Comparison of ENCODE assay signal across 3 worm cellular contexts in the genomic region with DNA sequence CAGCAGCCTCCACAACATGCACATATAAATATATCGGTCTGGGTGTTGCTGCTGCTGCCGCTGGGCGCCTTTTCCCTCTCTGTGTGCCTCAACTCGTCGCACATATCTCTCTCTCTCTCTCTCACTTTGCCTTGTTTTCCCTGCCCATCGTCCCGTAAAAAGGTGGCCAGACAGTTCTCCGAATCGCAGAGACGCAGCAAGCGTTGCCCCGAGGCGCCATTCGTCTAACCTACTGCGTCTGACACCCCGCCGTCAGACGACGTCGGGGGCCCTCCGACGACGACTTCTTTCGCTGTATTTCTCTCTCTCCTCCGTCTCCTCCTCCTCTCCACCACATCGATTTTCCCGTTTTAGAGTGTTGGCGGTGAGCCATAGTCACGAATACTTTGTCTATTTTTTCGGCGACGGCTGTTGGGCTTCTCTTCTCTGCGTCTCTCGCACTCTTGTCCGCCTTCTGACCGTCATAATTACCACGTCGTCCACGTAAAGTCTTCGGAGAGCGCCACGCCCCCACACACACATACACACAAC.
TF ChIP-seq lines count a peak whose summit lies in the region.

B0348.10 (minus strand) TSS at position 24 of the 531 bp plus-strand sequence.

TF ChIP-seq in whole organism, L2 larva, 48 proteins besides CTCF, POLR2A, EP300 and RAD21 (continued from another document):
- TF ChIP-seq ceh-82 (tag; optimal IDR thresholded peaks at IDR 0.05; lab: Kevin White, UChicago) (peak; percentile 0), fos-1 (tag; optimal IDR thresholded peaks at IDR 0.05; lab: Kevin White, UChicago) (peak; percentile 62), ceh-16 (tag; optimal IDR thresholded peaks at IDR 0.05; lab: Kevin White, UChicago) (peak; percentile 64), unc-62 (GFP tag; optimal IDR thresholded peaks at IDR 0.05; lab: Kevin White, UChicago) (peak; percentile 39), nhr-21 (tag; optimal IDR thresholded peaks at IDR 0.05; lab: Kevin White, UChicago) (peak; percentile 76), skn-1 (tag; optimal IDR thresholded peaks at IDR 0.05; lab: Kevin White, UChicago) (no peak), crh-2 (tag; optimal IDR thresholded peaks at IDR 0.05; lab: Kevin White, UChicago) (peak; percentile 75), nhr-129 (tag; optimal IDR thresholded peaks at IDR 0.05; lab: Kevin White, UChicago) (peak; percentile 72), mbf-1 (tag; optimal IDR thresholded peaks at IDR 0.05; lab: Kevin White, UChicago) (no peak), ztf-4 (tag; optimal IDR thresholded peaks at IDR 0.05; lab: Kevin White, UChicago) (peak; percentile 27), nhr-25 (tag; optimal IDR thresholded peaks at IDR 0.05; lab: Kevin White, UChicago) (peak; percentile 68), nhr-23 (tag; optimal IDR thresholded peaks at IDR 0.05; lab: Kevin White, UChicago) (no peak), blmp-1 (tag; optimal IDR thresholded peaks at IDR 0.05; lab: Kevin White, UChicago; ENCODE audit: insufficient read depth) (peak; percentile 42), C34F6.9 (tag; optimal IDR thresholded peaks at IDR 0.05; lab: Kevin White, UChicago) (peak; percentile 90), snpc-4 (tag; optimal IDR thresholded peaks at IDR 0.05; lab: Kevin White, UChicago) (no peak), alr-1 (tag; optimal IDR thresholded peaks at IDR 0.05; lab: Kevin White, UChicago) (no peak), F13H6.1 (tag; optimal IDR thresholded peaks at IDR 0.05; lab: Kevin White, UChicago) (peak; percentile 87), ztf-1 (GFP tag; conservative IDR thresholded peaks at IDR 0.05; lab: Robert Waterston, UW) (no peak), sma-9 (GFP tag; optimal IDR thresholded peaks at IDR 0.05; lab: Kevin White, UChicago) (peak; percentile 72), sma-9 (tag; optimal IDR thresholded peaks at IDR 0.05; lab: Kevin White, UChicago) (no peak), zag-1 (tag; optimal IDR thresholded peaks at IDR 0.05; lab: Kevin White, UChicago) (peak; percentile 77), lin-11 (tag; optimal IDR thresholded peaks at IDR 0.05; lab: Kevin White, UChicago) (peak; percentile 72), lin-39 (tag; optimal IDR thresholded peaks at IDR 0.05; lab: Kevin White, UChicago) (no peak), nhr-77 (tag; optimal IDR thresholded peaks at IDR 0.05; lab: Kevin White, UChicago) (no peak), lsy-2 (tag; optimal IDR thresholded peaks at IDR 0.05; lab: Kevin White, UChicago) (peak in 1 of 2 experiments; percentile 79), unc-55 (GFP tag; optimal IDR thresholded peaks at IDR 0.05; lab: Kevin White, UChicago) (peak; percentile 83), unc-39 (tag; optimal IDR thresholded peaks at IDR 0.05; lab: Kevin White, UChicago) (peak; percentile 83)

TF ChIP-seq in whole organism, L4 larva, 104 proteins besides CTCF, POLR2A, EP300 and RAD21 (continued from another document and continues in another):
- TF ChIP-seq nhr-11 (tag; optimal IDR thresholded peaks at IDR 0.05; lab: Kevin White, UChicago) = peak; percentile 54
- TF ChIP-seq aly-2 (tag; optimal IDR thresholded peaks at IDR 0.05; lab: Kevin White, UChicago) = no peak
- peak; percentile 57; the same call in 1 of the 2 replicates for TF ChIP-seq ceh-44 (GFP tag; IDR thresholded peaks at IDR 0.05; lab: Robert Waterston, UW)
- TF ChIP-seq unc-62 (GFP tag; optimal IDR thresholded peaks at IDR 0.05 in 1 of 2; lab: Kevin White, UChicago) = peak in 1 of 2 experiments; percentile 97
- no peak for TF ChIP-seq unc-62 (tag; optimal IDR thresholded peaks at IDR 0.05; lab: Kevin White, UChicago)
- no peak for TF ChIP-seq nhr-111 (GFP tag; optimal IDR thresholded peaks at IDR 0.05; lab: Kevin White, UChicago)
- TF ChIP-seq nhr-77 (tag; optimal IDR thresholded peaks at IDR 0.05; lab: Kevin White, UChicago) = peak; percentile 49
- TF ChIP-seq ceh-62 (tag; optimal IDR thresholded peaks at IDR 0.05; lab: Kevin White, UChicago) = no peak
- TF ChIP-seq ZK546.5 (tag; optimal IDR thresholded peaks at IDR 0.05; lab: Kevin White, UChicago) = no peak
- no peak for TF ChIP-seq nhr-10 (tag; optimal IDR thresholded peaks at IDR 0.05; lab: Kevin White, UChicago)
- TF ChIP-seq arid-1 (GFP tag; conservative IDR thresholded peaks at IDR 0.05; lab: Robert Waterston, UW) = 0 out of 2 replicates have a peak, but pooled peaks have one; percentile 33
- peak; percentile 48; the same call in 1 of the 2 replicates for TF ChIP-seq T26A8.4 (GFP tag; IDR thresholded peaks at IDR 0.05; lab: Robert Waterston, UW)
- TF ChIP-seq lin-38 (GFP tag; IDR thresholded peaks at IDR 0.05; lab: Robert Waterston, UW) = peak; percentile 55
- TF ChIP-seq mes-2 (tag; optimal IDR thresholded peaks at IDR 0.05; lab: Kevin White, UChicago; ENCODE audit: poor library complexity, severe bottlenecking) = peak; percentile 61
- no peak for TF ChIP-seq ztf-11 (tag; optimal IDR thresholded peaks at IDR 0.05; lab: Kevin White, UChicago)
- no peak for TF ChIP-seq F26F4.8 (GFP tag; conservative IDR thresholded peaks at IDR 0.05; lab: Robert Waterston, UW)
- no peak for TF ChIP-seq R02D3.7 (tag; optimal IDR thresholded peaks at IDR 0.05; lab: Kevin White, UChicago)
- TF ChIP-seq hlh-30 (tag; optimal IDR thresholded peaks at IDR 0.05; lab: Kevin White, UChicago; ENCODE audit: insufficient read depth) = peak; percentile 81
- no peak for TF ChIP-seq nhr-76 (tag; optimal IDR thresholded peaks at IDR 0.05; lab: Kevin White, UChicago)
- peak; percentile 6 to 11 for TF ChIP-seq mdl-1 (tag; optimal IDR thresholded peaks at IDR 0.05; lab: Kevin White, UChicago)
- TF ChIP-seq lin-13 (GFP tag; optimal IDR thresholded peaks at IDR 0.05; lab: Kevin White, UChicago) = peak; percentile 50
- no peak for TF ChIP-seq jun-1 (tag; optimal IDR thresholded peaks at IDR 0.05; lab: Kevin White, UChicago)
- no peak for TF ChIP-seq mxl-2 (GFP tag; conservative IDR thresholded peaks at IDR 0.05; lab: Robert Waterston, UW)
- peak; percentile 87 for TF ChIP-seq ama-1 (optimal IDR thresholded peaks at IDR 0.05; lab: Kevin White, UChicago)
- peak; percentile 66 for TF ChIP-seq nhr-28 (tag; optimal IDR thresholded peaks at IDR 0.05; lab: Kevin White, UChicago)
- no peak for TF ChIP-seq php-3 (GFP tag; IDR thresholded peaks at IDR 0.05; lab: Robert Waterston, UW)
- TF ChIP-seq nhr-48 (tag; optimal IDR thresholded peaks at IDR 0.05; lab: Kevin White, UChicago) = peak; percentile 64
- no peak for TF ChIP-seq gei-8 (GFP tag; optimal IDR thresholded peaks at IDR 0.05; lab: Kevin White, UChicago)
- peak; percentile 43; the same call in 1 of the 2 replicates for TF ChIP-seq madf-9 (GFP tag; conservative IDR thresholded peaks at IDR 0.05; lab: Robert Waterston, UW)
- peak; percentile 86 for TF ChIP-seq hmg-1.1 (GFP tag; IDR thresholded peaks at IDR 0.05; lab: Robert Waterston, UW)
- peak; percentile 14; the same call in 1 of the 2 replicates for TF ChIP-seq pha-4 (GFP tag; IDR thresholded peaks at IDR 0.05; lab: Robert Waterston, UW)
- no peak for TF ChIP-seq pha-4 (tag; optimal IDR thresholded peaks at IDR 0.05; lab: Kevin White, UChicago)
- no peak for TF ChIP-seq nhr-25 (tag; optimal IDR thresholded peaks at IDR 0.05; lab: Kevin White, UChicago; ENCODE audit: borderline replicate concordance, insufficient read depth)
- no peak for TF ChIP-seq pqm-1 (tag; optimal IDR thresholded peaks at IDR 0.05; lab: Kevin White, UChicago)
- TF ChIP-seq unc-130 (GFP tag; optimal IDR thresholded peaks at IDR 0.05; lab: Kevin White, UChicago) = no peak
- TF ChIP-seq snpc-4 (tag; optimal IDR thresholded peaks at IDR 0.05; lab: Kevin White, UChicago) = no peak
- peak in 1 of 2 experiments; percentile 61 for TF ChIP-seq hif-1 (tag; optimal IDR thresholded peaks at IDR 0.05; lab: Kevin White, UChicago)
- no peak for TF ChIP-seq spr-3 (GFP tag; optimal IDR thresholded peaks at IDR 0.05; lab: Kevin White, UChicago)
- TF ChIP-seq D1046.2 (GFP tag; IDR thresholded peaks at IDR 0.05; lab: Robert Waterston, UW) = no peak
- TF ChIP-seq fos-1 (tag; optimal IDR thresholded peaks at IDR 0.05; lab: Kevin White, UChicago) = no peak
- TF ChIP-seq Y48G9A.11 (GFP tag; IDR thresholded peaks at IDR 0.05; lab: Robert Waterston, UW) = no peak
- TF ChIP-seq cey-2 (tag; optimal IDR thresholded peaks at IDR 0.05; lab: Kevin White, UChicago; ENCODE audit: borderline replicate concordance, insufficient read depth) = no peak
- peak; percentile 7 for TF ChIP-seq duxl-1 (tag; optimal IDR thresholded peaks at IDR 0.05; lab: Kevin White, UChicago; ENCODE audit: poor library complexity)
- peak; percentile 55 for TF ChIP-seq dve-1 (tag; optimal IDR thresholded peaks at IDR 0.05; lab: Kevin White, UChicago; ENCODE audit: insufficient read depth)
- TF ChIP-seq lir-3 (tag; optimal IDR thresholded peaks at IDR 0.05; lab: Kevin White, UChicago) = peak; percentile 4
- TF ChIP-seq daf-16 (GFP tag; optimal IDR thresholded peaks at IDR 0.05; lab: Kevin White, UChicago) = no peak
- TF ChIP-seq daf-16 (tag; optimal IDR thresholded peaks at IDR 0.05; lab: Kevin White, UChicago) = peak; percentile 77
- no peak for TF ChIP-seq F10B5.3 (tag; optimal IDR thresholded peaks at IDR 0.05; lab: Kevin White, UChicago)
- no peak for TF ChIP-seq F44E2.7 (GFP tag; IDR thresholded peaks at IDR 0.05; lab: Robert Waterston, UW)

TF ChIP-seq in whole organism, late embryonic, 69 proteins besides CTCF, POLR2A, EP300 and RAD21 (continued from another document):
- TF ChIP-seq elt-4 (tag; optimal IDR thresholded peaks at IDR 0.05; lab: Kevin White, UChicago) (no peak), elt-2 (tag; optimal IDR thresholded peaks at IDR 0.05; lab: Kevin White, UChicago) (no peak), rnt-1 (tag; optimal IDR thresholded peaks at IDR 0.05; lab: Kevin White, UChicago) (no peak), ahr-1 (tag; optimal IDR thresholded peaks at IDR 0.05; lab: Kevin White, UChicago) (no peak), ttx-3 (tag; optimal IDR thresholded peaks at IDR 0.05; lab: Kevin White, UChicago) (peak; percentile 35), ref-2 (tag; optimal IDR thresholded peaks at IDR 0.05; lab: Kevin White, UChicago) (peak; percentile 83), K09A11.1 (tag; optimal IDR thresholded peaks at IDR 0.05; lab: Kevin White, UChicago; ENCODE audit: insufficient read depth) (peak; percentile 23), unc-3 (GFP tag; conservative IDR thresholded peaks at IDR 0.05; lab: Robert Waterston, UW) (no peak), unc-3 (tag; optimal IDR thresholded peaks at IDR 0.05; lab: Kevin White, UChicago) (peak; percentile 38), ceh-2 (tag; optimal IDR thresholded peaks at IDR 0.05; lab: Kevin White, UChicago) (peak; percentile 9), Y22D7AL.16 (tag; optimal IDR thresholded peaks at IDR 0.05; lab: Kevin White, UChicago) (no peak), ztf-16 (tag; optimal IDR thresholded peaks at IDR 0.05; lab: Kevin White, UChicago) (no peak), ceh-34 (tag; optimal IDR thresholded peaks at IDR 0.05; lab: Kevin White, UChicago) (peak; percentile 81), nfya-1 (tag; optimal IDR thresholded peaks at IDR 0.05; lab: Kevin White, UChicago) (peak; percentile 83), npax-4 (tag; optimal IDR thresholded peaks at IDR 0.05; lab: Kevin White, UChicago) (no peak), ama-1 (optimal IDR thresholded peaks at IDR 0.05; lab: Kevin White, UChicago) (no peak), pat-9 (tag; optimal IDR thresholded peaks at IDR 0.05; lab: Kevin White, UChicago) (no peak), pros-1 (tag; optimal IDR thresholded peaks at IDR 0.05; lab: Kevin White, UChicago) (peak; percentile 62), C08G9.2 (tag; optimal IDR thresholded peaks at IDR 0.05; lab: Kevin White, UChicago) (peak; percentile 56), syd-9 (tag; optimal IDR thresholded peaks at IDR 0.05; lab: Kevin White, UChicago) (peak; percentile 53), T23F11.4 (GFP tag; optimal IDR thresholded peaks at IDR 0.05; lab: Kevin White, UChicago) (no peak), hlh-13 (GFP tag; optimal IDR thresholded peaks at IDR 0.05; lab: Kevin White, UChicago) (no peak), madf-2 (tag; optimal IDR thresholded peaks at IDR 0.05; lab: Kevin White, UChicago) (peak; percentile 65), ceh-19 (GFP tag; optimal IDR thresholded peaks at IDR 0.05; lab: Kevin White, UChicago) (no peak), dve-1 (tag; optimal IDR thresholded peaks at IDR 0.05; lab: Kevin White, UChicago) (peak; percentile 32), tbx-7 (tag; optimal IDR thresholded peaks at IDR 0.05; lab: Kevin White, UChicago) (no peak), fkh-6 (tag; optimal IDR thresholded peaks at IDR 0.05; lab: Kevin White, UChicago) (no peak), pqm-1 (tag; optimal IDR thresholded peaks at IDR 0.05; lab: Kevin White, UChicago) (peak; percentile 65), K02D7.2 (tag; optimal IDR thresholded peaks at IDR 0.05; lab: Kevin White, UChicago) (no peak), sox-4 (tag; optimal IDR thresholded peaks at IDR 0.05; lab: Kevin White, UChicago) (no peak), ets-4 (tag; optimal IDR thresholded peaks at IDR 0.05; lab: Kevin White, UChicago) (peak; percentile 10), dmd-4 (tag; optimal IDR thresholded peaks at IDR 0.05; lab: Kevin White, UChicago; ENCODE audit: borderline replicate concordance) (peak; percentile 26), ceh-18 (tag; optimal IDR thresholded peaks at IDR 0.05; lab: Kevin White, UChicago) (peak; percentile 83), F13H6.1 (tag; optimal IDR thresholded peaks at IDR 0.05; lab: Kevin White, UChicago) (peak; percentile 81), pax-1 (tag; optimal IDR thresholded peaks at IDR 0.05; lab: Kevin White, UChicago) (no peak), unc-86 (tag; optimal IDR thresholded peaks at IDR 0.05; lab: Kevin White, UChicago) (no peak), unc-42 (tag; optimal IDR thresholded peaks at IDR 0.05; lab: Kevin White, UChicago) (peak; percentile 83), nhr-11 (tag; optimal IDR thresholded peaks at IDR 0.05; lab: Kevin White, UChicago) (no peak), ceh-9 (tag; optimal IDR thresholded peaks at IDR 0.05; lab: Kevin White, UChicago) (no peak), odd-2 (tag; optimal IDR thresholded peaks at IDR 0.05; lab: Kevin White, UChicago) (no peak), hlh-30 (tag; optimal IDR thresholded peaks at IDR 0.05; lab: Kevin White, UChicago; ENCODE audit: insufficient read depth) (peak; percentile 39), che-1 (tag; optimal IDR thresholded peaks at IDR 0.05; lab: Kevin White, UChicago) (no peak), hlh-8 (tag; optimal IDR thresholded peaks at IDR 0.05; lab: Kevin White, UChicago) (no peak), ceh-45 (GFP tag; IDR thresholded peaks at IDR 0.05; lab: Robert Waterston, UW) (no peak), ceh-6 (GFP tag; optimal IDR thresholded peaks at IDR 0.05; lab: Kevin White, UChicago) (no peak)
TF ChIP-seq in whole organism, late embryonic: peak in this region for 28.
